Fruit fly (Drosophila melanogaster) S2 (cell line): ENCODE data around the gene glo.

Experiments
- CG8478 ChIP-seq: fragments of >200 bp; optimal IDR thresholded peaks from 2 replicates; lab custom pipeline; 2018
- CTCF ChIP-seq, 2 experiments: fragments of >200 bp; optimal IDR thresholded peaks; 2 replicates each; lab custom pipeline; 2018

DNA sequence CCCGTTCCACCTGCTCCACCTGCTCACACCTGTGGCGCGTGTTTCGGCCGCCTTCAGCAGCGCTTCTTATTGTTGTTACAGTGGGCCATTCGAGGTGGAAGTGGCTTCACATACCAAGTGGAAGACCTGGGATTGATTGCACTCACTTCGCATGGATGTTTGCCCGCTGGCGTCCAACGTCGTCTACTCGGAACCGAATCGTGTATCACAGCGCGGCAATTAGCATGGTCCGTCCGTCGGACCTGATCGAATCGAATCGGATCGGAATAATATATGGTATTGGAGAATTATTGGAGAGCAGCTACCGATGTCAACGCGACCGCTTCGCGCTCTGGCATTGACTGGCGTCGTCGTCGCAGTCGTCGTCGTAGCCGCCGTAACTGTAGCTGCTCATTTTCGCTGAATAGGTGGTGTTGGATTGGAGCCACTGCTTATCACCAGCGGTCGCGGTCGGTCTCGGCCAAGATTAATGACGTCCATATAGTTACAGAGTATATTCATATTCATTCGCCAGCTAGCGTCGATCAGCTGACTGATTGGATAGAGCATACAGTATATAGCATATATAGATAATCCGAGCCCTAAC is 6.2 kb downstream of the glo start, which contains the start of gene ClC-a:
- TF ChIP-seq CG8478 (lab: Kevin White, UChicago) (no peak), CTCF (optimal IDR thresholded peaks at IDR 0.05; lab: Kevin White, UChicago) (no peak)
